Worm (Caenorhabditis elegans) whole organism, L4 larva: ENCODE data around the gene wapl-1.

Source experiments
- F37D6.2 ChIP-seq: sonication (generic microtip); optimal IDR thresholded peaks from 2 replicates; lab custom pipeline; 2016; ENCODE audit warnings: mild to moderate bottlenecking, missing genetic modification characterization, missing compliant biosample characterization
- F44E2.7 ChIP-seq: fragments of 200-800 bp; sonication (Bioruptor generic); IDR thresholded peaks from 2 replicates; pipeline ENCODE4 v2.1.2; 2022; ENCODE audit warnings: missing genetic modification characterization, missing compliant biosample characterization
- T20F7.1 ChIP-seq: fragments of 200-800 bp; sonication (Bioruptor generic); optimal IDR thresholded peaks from 2 replicates; lab custom pipeline; 2018; ENCODE audit warnings: mild to moderate bottlenecking, missing genetic modification characterization, missing compliant biosample characterization
- Y48G9A.11 ChIP-seq: fragments of 200-800 bp; sonication (Bioruptor generic); IDR thresholded peaks from 2 replicates; pipeline ENCODE4 v1.3.6; 2022; ENCODE audit warnings: missing genetic modification reagents, missing genetic modification characterization, missing compliant biosample characterization
- Y75B8A.6 ChIP-seq: fragments of 200-800 bp; sonication (Bioruptor generic); IDR thresholded peaks from 2 replicates; pipeline ENCODE4 v1.3.6; 2022; ENCODE audit warnings: missing genetic modification reagents, missing genetic modification characterization, missing compliant biosample characterization
- ZK337.2 ChIP-seq: fragments of 200-800 bp; sonication (Bioruptor generic); IDR thresholded peaks from 2 replicates; pipeline ENCODE4 v1.3.6; 2022; ENCODE audit warnings: missing genetic modification reagents, missing genetic modification characterization, missing compliant biosample characterization
- aha-1 ChIP-seq: fragments of 150-350 bp; peaks from one replicate; lab custom pipeline; 2014; ENCODE audit warnings: missing biosample characterization, missing genetic modification characterization
- ama-1 ChIP-seq: fragments of 150-350 bp; optimal IDR thresholded peaks from 2 replicates; lab custom pipeline; 2014; ENCODE audit warnings: inconsistent platforms, mixed read lengths
- arid-1 ChIP-seq: fragments of 200-800 bp; sonication (Bioruptor generic); conservative IDR thresholded peaks from 2 replicates; pipeline ENCODE4 v1.3.6; 2022; ENCODE audit warnings: missing genetic modification reagents, missing genetic modification characterization, missing compliant biosample characterization
- attf-4 ChIP-seq: sonication (generic microtip); optimal IDR thresholded peaks from 3 replicates; lab custom pipeline; 2017; ENCODE audit warnings: missing biosample characterization, missing genetic modification characterization
- ceh-20 ChIP-seq: fragments of 200-800 bp; sonication (Bioruptor generic); IDR thresholded peaks from 2 replicates; pipeline ENCODE4 v1.3.6; 2022; ENCODE audit warnings: missing genetic modification reagents, missing genetic modification characterization, missing compliant biosample characterization
- ceh-44 ChIP-seq: fragments of 200-800 bp; sonication (Bioruptor generic); IDR thresholded peaks from 2 replicates; pipeline ENCODE4 v1.3.6; 2022; ENCODE audit warnings: missing genetic modification reagents, missing genetic modification characterization, missing compliant biosample characterization
- ceh-62 ChIP-seq: sonication (generic microtip); optimal IDR thresholded peaks from 2 replicates; lab custom pipeline; 2017; ENCODE audit warnings: missing biosample characterization, missing genetic modification characterization
- ctbp-1 ChIP-seq: fragments of 200-800 bp; sonication (Bioruptor generic); IDR thresholded peaks from 2 replicates; pipeline ENCODE4 v1.3.6; 2022; ENCODE audit warnings: missing genetic modification reagents, missing genetic modification characterization, missing compliant biosample characterization
- dmd-6 ChIP-seq: fragments of 200-800 bp; sonication (Bioruptor generic); IDR thresholded peaks from 2 replicates; pipeline ENCODE4 v1.3.6; 2022; ENCODE audit warnings: missing genetic modification reagents, missing genetic modification characterization, missing compliant biosample characterization
- dpl-1 ChIP-seq: fragments of 150-350 bp; optimal IDR thresholded peaks from 2 replicates; lab custom pipeline; 2014; ENCODE audit warnings: missing biosample characterization, missing genetic modification reagents, missing genetic modification characterization
- hif-1 ChIP-seq, 2 experiments: sonication (generic microtip); optimal IDR thresholded peaks; 2 replicates each; lab custom pipeline; 2016 to 2017; ENCODE audit warnings: missing compliant biosample characterization in 2 of 2, missing genetic modification characterization in 2 of 2, missing genetic modification reagents in 2 of 2, missing genotype in 2 of 2, mild to moderate bottlenecking in 1 of 2
- hlh-11 ChIP-seq: fragments of 200-800 bp; sonication (Bioruptor generic); optimal IDR thresholded peaks from 2 replicates; lab custom pipeline; 2018; ENCODE audit warnings: mild to moderate bottlenecking, missing genetic modification characterization, missing compliant biosample characterization
- hlh-30 ChIP-seq: sonication (generic microtip); optimal IDR thresholded peaks from 2 replicates; lab custom pipeline; 2017; ENCODE audit warnings: antibody characterized with exemption, mild to moderate bottlenecking, missing genetic modification characterization, missing compliant biosample characterization; ENCODE audit not compliant: insufficient read depth
- hmg-1.1 ChIP-seq: fragments of 200-800 bp; sonication (Bioruptor generic); IDR thresholded peaks from 2 replicates; pipeline ENCODE4 v1.3.6; 2022; ENCODE audit warnings: missing genetic modification reagents, missing genetic modification characterization, missing compliant biosample characterization
- lim-7 ChIP-seq: fragments of 200-800 bp; sonication (Bioruptor generic); IDR thresholded peaks from 2 replicates; pipeline ENCODE4 v1.3.6; 2022; ENCODE audit warnings: missing genetic modification characterization, missing compliant biosample characterization
- lin-15B ChIP-seq: fragments of 150-350 bp; sonication (generic microtip); optimal IDR thresholded peaks from 3 replicates; lab custom pipeline; 2014; ENCODE audit warnings: missing biosample characterization, missing genetic modification characterization
- lin-38 ChIP-seq: fragments of 200-800 bp; sonication (Bioruptor generic); IDR thresholded peaks from 2 replicates; pipeline ENCODE4 v1.3.6; 2022; ENCODE audit warnings: missing genetic modification reagents, missing genetic modification characterization, missing compliant biosample characterization
- lir-3 ChIP-seq: sonication (generic microtip); optimal IDR thresholded peaks from 2 replicates; lab custom pipeline; 2016; ENCODE audit warnings: mild to moderate bottlenecking, missing genetic modification characterization, missing compliant biosample characterization
- madf-5 ChIP-seq, 2 experiments: fragments of 200-800 bp; sonication (Bioruptor generic); IDR thresholded peaks; 2 replicates each; pipeline ENCODE4 v1.3.6; 2022; ENCODE audit warnings: missing compliant biosample characterization in 2 of 2, missing genetic modification characterization in 2 of 2
- madf-9 ChIP-seq: fragments of 200-800 bp; sonication (Bioruptor generic); conservative IDR thresholded peaks from 2 replicates; pipeline ENCODE4 v1.3.6; 2022; ENCODE audit warnings: missing genetic modification reagents, missing genetic modification characterization, missing compliant biosample characterization
- mdl-1 ChIP-seq, 2 experiments: fragments of 150-350 bp in 1 of 2; sonication (generic microtip) in 1 of 2; optimal IDR thresholded peaks; 2 replicates each; lab custom pipeline; 2014 to 2017; ENCODE audit warnings: missing biosample characterization in 2 of 2, missing genetic modification characterization in 2 of 2
- mdt-29 ChIP-seq: fragments of 200-800 bp; sonication (Bioruptor generic); IDR thresholded peaks from 2 replicates; pipeline ENCODE4 v1.3.6; 2022; ENCODE audit warnings: missing genetic modification reagents, missing genetic modification characterization, missing compliant biosample characterization
- mep-1 ChIP-seq: fragments of 150-350 bp; sonication (generic microtip); optimal IDR thresholded peaks from 3 replicates; lab custom pipeline; 2014; ENCODE audit warnings: missing biosample characterization, missing genetic modification characterization
- mxl-2 ChIP-seq: fragments of 200-800 bp; sonication (Bioruptor generic); conservative IDR thresholded peaks from 2 replicates; pipeline ENCODE4 v1.3.6; 2022; ENCODE audit warnings: missing genetic modification reagents, missing genetic modification characterization, missing compliant biosample characterization
- mxl-3 ChIP-seq: fragments of 200-800 bp; sonication (Bioruptor generic); optimal IDR thresholded peaks from 2 replicates; lab custom pipeline; 2018; ENCODE audit warnings: mild to moderate bottlenecking, missing genetic modification characterization, missing compliant biosample characterization
- nhr-11 ChIP-seq: fragments of 150-350 bp; optimal IDR thresholded peaks from 2 replicates; lab custom pipeline; 2014; ENCODE audit warnings: missing biosample characterization, missing genetic modification characterization
- nhr-237 ChIP-seq: sonication (generic microtip); optimal IDR thresholded peaks from 2 replicates; lab custom pipeline; 2017; ENCODE audit warnings: missing biosample characterization, missing genetic modification characterization
- nhr-76 ChIP-seq: fragments of 150-350 bp; optimal IDR thresholded peaks from 2 replicates; lab custom pipeline; 2014; ENCODE audit warnings: missing biosample characterization, missing genetic modification characterization
- nhr-77 ChIP-seq: fragments of 150-350 bp; optimal IDR thresholded peaks from 2 replicates; lab custom pipeline; 2014; ENCODE audit warnings: missing biosample characterization, missing genetic modification characterization
- saeg-2 ChIP-seq: fragments of 200-800 bp; sonication (Bioruptor generic); IDR thresholded peaks from 2 replicates; pipeline ENCODE4 v1.3.6; 2022; ENCODE audit warnings: missing genetic modification reagents, missing genetic modification characterization, missing compliant biosample characterization
- set-16 ChIP-seq: fragments of 200-800 bp; sonication (Bioruptor generic); IDR thresholded peaks from 2 replicates; pipeline ENCODE4 v1.3.6; 2022; ENCODE audit warnings: missing genetic modification reagents, missing genetic modification characterization, missing compliant biosample characterization
- spr-1 ChIP-seq: sonication (generic microtip); optimal IDR thresholded peaks from 2 replicates; lab custom pipeline; 2016; ENCODE audit warnings: mild to moderate bottlenecking, missing genetic modification characterization, missing compliant biosample characterization
- spr-3 ChIP-seq: fragments of 200-800 bp; sonication (Bioruptor generic); optimal IDR thresholded peaks from 2 replicates; lab custom pipeline; 2018; ENCODE audit warnings: mild to moderate bottlenecking, missing genetic modification characterization, missing compliant biosample characterization
- tra-1 ChIP-seq: fragments of 200-800 bp; sonication (Bioruptor generic); IDR thresholded peaks from 2 replicates; pipeline ENCODE4 v1.3.6; 2022; ENCODE audit warnings: missing genetic modification reagents, missing genetic modification characterization, missing compliant biosample characterization
- unc-62 ChIP-seq, 3 experiments: fragments of 150-350 bp in 1 of 3; sonication (generic microtip); optimal IDR thresholded peaks in 2 of 3; peaks in 1 of 3; 1 replicate in 1 of 3; 2 replicates in 2 of 3; lab custom pipeline; 2014 to 2017; ENCODE audit warnings: missing biosample characterization in 3 of 3, missing genetic modification characterization in 3 of 3, missing genetic modification reagents in 3 of 3, missing genotype in 1 of 3
- zip-2 ChIP-seq: fragments of 150-350 bp; optimal IDR thresholded peaks from 2 replicates; lab custom pipeline; 2014; ENCODE audit warnings: missing biosample characterization, missing genetic modification characterization
- ztf-11 ChIP-seq: fragments of 150-350 bp; optimal IDR thresholded peaks from 2 replicates; lab custom pipeline; 2014; ENCODE audit warnings: missing biosample characterization, missing genetic modification characterization

The wapl-1 gene

ce11 chrIV:4472418-4473173 lies 27.1 kb upstream of the wapl-1 start (continued):
- TF ChIP-seq zip-2 (no peak), lim-7 (GFP tag; lab: Robert Waterston, UW) (no peak), spr-3 (GFP tag; lab: Kevin White, UChicago) (peak; percentile 13), lin-38 (GFP tag; lab: Robert Waterston, UW) (no peak), hlh-11 (tag; lab: Kevin White, UChicago) (peak; percentile 62), dmd-6 (GFP tag; lab: Robert Waterston, UW) (peak; percentile 38), Y75B8A.6 (GFP tag; lab: Robert Waterston, UW) (peak; percentile 34; the same call in 1 of the 2 replicates), F44E2.7 (GFP tag; lab: Robert Waterston, UW) (no peak), mxl-3 (peak; percentile 83), hlh-30 (tag; lab: Kevin White, UChicago) (peak; percentile 84), nhr-237 (tag; lab: Kevin White, UChicago) (no peak), mdl-1 (tag; optimal IDR thresholded peaks at IDR 0.05; lab: Kevin White, UChicago) (peak in 1 of 2 experiments; percentile 76), nhr-11 (tag; lab: Kevin White, UChicago) (peak; percentile 17), mep-1 (peak; percentile 44)

- TF ChIP-seq ztf-11, result no peak
- no peak for TF ChIP-seq F37D6.2 (tag; lab: Kevin White, UChicago)
- peak; percentile 51 for TF ChIP-seq nhr-77 (tag; lab: Kevin White, UChicago)
- TF ChIP-seq ceh-62, result no peak
- TF ChIP-seq ceh-44 (GFP tag; lab: Robert Waterston, UW), result no peak
- peak in 1 of 2 experiments; percentile 6 for TF ChIP-seq hif-1 (tag; optimal IDR thresholded peaks at IDR 0.05; lab: Kevin White, UChicago)
- TF ChIP-seq mxl-2 (GFP tag; lab: Robert Waterston, UW), result peak; percentile 65; the same call in 1 of the 2 replicates
- TF ChIP-seq mxl-3, result peak; percentile 76
- peak; percentile 45 for TF ChIP-seq dmd-6 (GFP tag; lab: Robert Waterston, UW)
- TF ChIP-seq arid-1 (GFP tag; lab: Robert Waterston, UW), result peak; percentile 74
- 0 out of 4 replicates have a peak, but pooled peaks of 1 of the 2 experiments have one; percentile 5 for TF ChIP-seq madf-5 (GFP tag; IDR thresholded peaks at IDR 0.05; lab: Robert Waterston, UW)
- peak; percentile 7 for TF ChIP-seq T20F7.1 (GFP tag; lab: Kevin White, UChicago)
- TF ChIP-seq tra-1 (GFP tag; lab: Robert Waterston, UW), result 0 out of 2 replicates have a peak, but pooled peaks have one; percentile 39
- peak; percentile 47; the same call in 1 of the 2 replicates for TF ChIP-seq ZK337.2 (GFP tag; lab: Robert Waterston, UW)
- peak; percentile 68 for TF ChIP-seq lin-38 (GFP tag; lab: Robert Waterston, UW)
- TF ChIP-seq saeg-2, result 0 out of 2 replicates have a peak, but pooled peaks have one; percentile 11
- TF ChIP-seq lin-15B (tag; lab: Kevin White, UChicago), result no peak
- TF ChIP-seq mep-1, result peak; percentile 14
- no peak for TF ChIP-seq spr-1
- no peak for TF ChIP-seq F44E2.7 (GFP tag; lab: Robert Waterston, UW)
- peak; percentile 99 for TF ChIP-seq aha-1
- TF ChIP-seq attf-4 (tag; lab: Kevin White, UChicago), result no peak
- TF ChIP-seq dpl-1 (GFP tag; lab: Kevin White, UChicago), result peak; percentile 56
- 0 out of 2 replicates have a peak, but pooled peaks have one; percentile 17 for TF ChIP-seq Y48G9A.11 (GFP tag; lab: Robert Waterston, UW)
- peak; percentile 89 for TF ChIP-seq hlh-30 (tag; lab: Kevin White, UChicago)
- TF ChIP-seq hmg-1.1 (GFP tag; lab: Robert Waterston, UW), result peak; percentile 66
- peak in 1 of 2 experiments; percentile 97 for TF ChIP-seq unc-62 (GFP tag; optimal IDR thresholded peaks at IDR 0.05 in 1 of 2; lab: Kevin White, UChicago)
- no peak for TF ChIP-seq unc-62 (tag; optimal IDR thresholded peaks at IDR 0.05; lab: Kevin White, UChicago)
- TF ChIP-seq lim-7 (GFP tag; lab: Robert Waterston, UW), result peak; percentile 45; the same call in 1 of the 2 replicates
- peak; percentile 35; the same call in 1 of the 2 replicates for TF ChIP-seq ctbp-1
- TF ChIP-seq ama-1 (lab: Kevin White, UChicago), result peak; percentile 32
- peak; percentile 32; the same call in 1 of the 2 replicates for TF ChIP-seq ceh-20 (GFP tag; lab: Robert Waterston, UW)
- no peak for TF ChIP-seq nhr-76 (tag; lab: Kevin White, UChicago)
- TF ChIP-seq hlh-11 (tag; lab: Kevin White, UChicago), result peak; percentile 68
- TF ChIP-seq set-16, result peak; percentile 92
- TF ChIP-seq lir-3 (tag; lab: Kevin White, UChicago), result no peak
- TF ChIP-seq mdt-29, result no peak
- TF ChIP-seq madf-9 (GFP tag; lab: Robert Waterston, UW), result 0 out of 2 replicates have a peak, but pooled peaks have one; percentile 30
Measured at ce11 chrIV:4470885-4471772, 25.6 kb upstream of the wapl-1 start.
